Worm (Caenorhabditis elegans) whole organism, L2 larva: ENCODE data around the gene F23D12.10.

Experiments
- R02D3.7 ChIP-seq: fragments of 150-350 bp; optimal IDR thresholded peaks from 2 replicates; lab custom pipeline; 2014; ENCODE audit warnings: missing biosample characterization, missing genetic modification characterization
- lsy-2 ChIP-seq, 2 experiments: fragments of 150-350 bp in 1 of 2; sonication (generic microtip) in 1 of 2; optimal IDR thresholded peaks; 2 replicates each; lab custom pipeline; 2014 to 2017; ENCODE audit warnings: missing biosample characterization in 2 of 2, missing genetic modification characterization in 2 of 2
- mdl-1 ChIP-seq, 2 experiments: fragments of 150-350 bp in 1 of 2; sonication (generic microtip) in 1 of 2; optimal IDR thresholded peaks; 2 replicates each; lab custom pipeline; 2017; ENCODE audit warnings: missing biosample characterization in 2 of 2, missing genetic modification characterization in 2 of 2
- nhr-12 ChIP-seq: fragments of 150-350 bp; optimal IDR thresholded peaks from 2 replicates; lab custom pipeline; 2014; ENCODE audit warnings: missing biosample characterization, missing genetic modification characterization
- nhr-6 ChIP-seq: fragments of 150-350 bp; optimal IDR thresholded peaks from 2 replicates; lab custom pipeline; 2014; ENCODE audit warnings: missing biosample characterization, missing genetic modification characterization
- unc-39 ChIP-seq: fragments of 150-350 bp; optimal IDR thresholded peaks from 2 replicates; lab custom pipeline; 2014; ENCODE audit warnings: missing biosample characterization, missing genetic modification characterization
- unc-55 ChIP-seq: fragments of 150-350 bp; sonication (generic microtip); optimal IDR thresholded peaks from 3 replicates; lab custom pipeline; 2014; ENCODE audit warnings: missing biosample characterization, missing genetic modification reagents, missing genetic modification characterization
- ztf-1 ChIP-seq: fragments of 200-800 bp; sonication (Bioruptor generic); conservative IDR thresholded peaks from 2 replicates; pipeline ENCODE4 v1.3.6; 2022; ENCODE audit warnings: missing genetic modification characterization, missing compliant biosample characterization

DNA sequence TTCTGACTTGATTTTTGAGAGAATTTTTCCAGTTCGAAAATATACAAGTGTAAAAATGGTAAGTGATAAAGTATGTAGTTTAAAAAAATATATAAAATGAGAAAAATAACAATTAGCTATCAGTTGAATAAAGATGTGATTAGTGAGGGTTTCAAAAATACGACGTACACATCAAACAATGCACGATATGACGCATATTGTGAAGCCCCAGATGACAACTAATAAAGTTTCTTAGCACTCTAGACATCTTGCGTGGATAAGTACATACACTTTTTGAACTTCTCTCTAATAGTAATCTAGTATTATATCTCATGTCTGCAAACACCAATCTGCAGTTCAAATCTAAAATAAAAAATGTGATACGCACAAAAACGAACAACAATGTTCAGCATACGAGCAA, 14.9 kb upstream of the F23D12.10 start:
- no peak for TF ChIP-seq nhr-12 (tag; lab: Kevin White, UChicago)
- no peak for TF ChIP-seq R02D3.7 (tag; lab: Kevin White, UChicago)
- TF ChIP-seq mdl-1 (tag; optimal IDR thresholded peaks at IDR 0.05; lab: Kevin White, UChicago) = no peak
- no peak for TF ChIP-seq nhr-6 (tag; lab: Kevin White, UChicago)
- TF ChIP-seq ztf-1 = no peak
- TF ChIP-seq unc-55 (GFP tag; lab: Kevin White, UChicago) = no peak
- TF ChIP-seq unc-39 (tag; lab: Kevin White, UChicago) = no peak
- no peak for TF ChIP-seq lsy-2 (tag; optimal IDR thresholded peaks at IDR 0.05; lab: Kevin White, UChicago)
